Worm (Caenorhabditis elegans) whole organism, young adult: ENCODE results near the gene K06H7.8.

Source experiments
- B0035.1 ChIP-seq: sonication (generic microtip); optimal IDR thresholded peaks from 2 replicates; lab custom pipeline; 2016; ENCODE audit warnings: missing genetic modification characterization, mild to moderate bottlenecking, missing compliant biosample characterization, missing genotype, missing genetic modification reagents
- B0336.3 ChIP-seq: fragments of 200-800 bp; sonication (Bioruptor generic); IDR thresholded peaks from 2 replicates; pipeline ENCODE4 v1.3.6; 2022; ENCODE audit warnings: missing genetic modification characterization, missing compliant biosample characterization
- C06A6.2 ChIP-seq: fragments of 200-800 bp; sonication (Bioruptor generic); conservative IDR thresholded peaks from 2 replicates; pipeline ENCODE4 v1.3.6; 2022; ENCODE audit warnings: missing genetic modification characterization, missing compliant biosample characterization
- F22D6.2 ChIP-seq: sonication (generic microtip); optimal IDR thresholded peaks from 2 replicates; lab custom pipeline; 2016; ENCODE audit warnings: mild to moderate bottlenecking, missing genetic modification characterization, missing compliant biosample characterization
- F33H1.4 ChIP-seq: fragments of 200-800 bp; sonication (Bioruptor generic); IDR thresholded peaks from 2 replicates; pipeline ENCODE4 v1.3.6; 2022; ENCODE audit warnings: missing genetic modification reagents, missing genetic modification characterization, missing compliant biosample characterization
- F37B4.10 ChIP-seq: fragments of 200-800 bp; sonication (Bioruptor generic); IDR thresholded peaks from 2 replicates; pipeline ENCODE4 v1.3.6; 2022; ENCODE audit warnings: missing genetic modification characterization, missing compliant biosample characterization
- F52B5.7 ChIP-seq: sonication (generic microtip); optimal IDR thresholded peaks from 2 replicates; lab custom pipeline; 2016; ENCODE audit warnings: mild to moderate bottlenecking, missing genetic modification characterization, missing compliant biosample characterization
- F57A8.1 ChIP-seq: fragments of 200-800 bp; sonication (Bioruptor generic); optimal IDR thresholded peaks from 2 replicates; lab custom pipeline; 2018; ENCODE audit warnings: mild to moderate bottlenecking, missing genetic modification characterization, moderate library complexity, missing compliant biosample characterization
- F57C9.4 ChIP-seq: sonication (generic microtip); optimal IDR thresholded peaks from 2 replicates; lab custom pipeline; 2017; ENCODE audit warnings: mild to moderate bottlenecking, missing genetic modification characterization, missing compliant biosample characterization
- K11D2.4 ChIP-seq: fragments of 200-800 bp; sonication (Bioruptor generic); IDR thresholded peaks from 2 replicates; pipeline ENCODE4 v1.3.6; 2022; ENCODE audit warnings: missing genetic modification reagents, missing genetic modification characterization, missing compliant biosample characterization
- K12H6.12 ChIP-seq: fragments of 200-800 bp; sonication (Bioruptor generic); optimal IDR thresholded peaks from 2 replicates; lab custom pipeline; 2018; ENCODE audit warnings: mild to moderate bottlenecking, missing genetic modification characterization, missing compliant biosample characterization
- T26A5.8 ChIP-seq: sonication (generic microtip); optimal IDR thresholded peaks from 2 replicates; lab custom pipeline; 2016; ENCODE audit warnings: missing genetic modification characterization, missing compliant biosample characterization
- ZK185.1 ChIP-seq: sonication (generic microtip); optimal IDR thresholded peaks from 2 replicates; lab custom pipeline; 2016; ENCODE audit warnings: mild to moderate bottlenecking, missing genetic modification characterization, missing compliant biosample characterization; ENCODE audit not compliant: poor library complexity, severe bottlenecking
- akir-1 ChIP-seq: fragments of 200-800 bp; sonication (Bioruptor generic); optimal IDR thresholded peaks from 2 replicates; lab custom pipeline; 2018; ENCODE audit warnings: mild to moderate bottlenecking, missing genetic modification characterization, moderate library complexity, missing compliant biosample characterization
- aptf-2 ChIP-seq: fragments of 200-800 bp; sonication (Bioruptor generic); conservative IDR thresholded peaks from 2 replicates; pipeline ENCODE4 v1.3.6; 2022; ENCODE audit warnings: missing genetic modification reagents, missing genetic modification characterization, missing compliant biosample characterization
- attf-5 ChIP-seq: fragments of 200-800 bp; sonication (Bioruptor generic); optimal IDR thresholded peaks from 2 replicates; lab custom pipeline; 2018; ENCODE audit warnings: mild to moderate bottlenecking, missing genetic modification characterization, missing compliant biosample characterization
- attf-6 ChIP-seq: fragments of 200-800 bp; sonication (Bioruptor generic); IDR thresholded peaks from 2 replicates; pipeline ENCODE4 v1.3.6; 2022; ENCODE audit warnings: missing genetic modification reagents, missing genetic modification characterization, missing compliant biosample characterization
- cebp-1 ChIP-seq, 2 experiments: fragments of 200-800 bp in 1 of 2; sonication (Bioruptor generic) in 1 of 2; sonication (generic microtip) in 1 of 2; IDR thresholded peaks in 1 of 2; optimal IDR thresholded peaks in 1 of 2; 2 replicates each; pipeline versions ENCODE4 v1.3.6 to Lab custom; 2017 to 2022; ENCODE audit warnings: missing compliant biosample characterization in 2 of 2, missing genetic modification characterization in 2 of 2, mild to moderate bottlenecking in 1 of 2, missing genetic modification reagents in 1 of 2, moderate library complexity in 1 of 2
- ceh-58 ChIP-seq: fragments of 200-800 bp; sonication (Bioruptor generic); IDR thresholded peaks from 2 replicates; pipeline ENCODE4 v1.3.6; 2022; ENCODE audit warnings: missing genetic modification characterization, missing compliant biosample characterization
- dpl-1 ChIP-seq: fragments of 150-350 bp; optimal IDR thresholded peaks from 2 replicates; lab custom pipeline; 2014; ENCODE audit warnings: missing biosample characterization, missing genetic modification reagents, missing genetic modification characterization
- egl-18 ChIP-seq: fragments of 200-800 bp; sonication (Bioruptor generic); IDR thresholded peaks from 2 replicates; pipeline ENCODE4 v1.3.6; 2022; ENCODE audit warnings: missing genetic modification reagents, missing genetic modification characterization, missing compliant biosample characterization
- egl-44 ChIP-seq: fragments of 200-800 bp; sonication (Bioruptor generic); IDR thresholded peaks from 2 replicates; pipeline ENCODE4 v1.3.6; 2022; ENCODE audit warnings: missing genetic modification reagents, missing genetic modification characterization, missing compliant biosample characterization
- him-1 ChIP-seq: sonication (generic microtip); optimal IDR thresholded peaks from 2 replicates; lab custom pipeline; 2016; ENCODE audit warnings: missing genotype, missing genetic modification reagents, missing genetic modification characterization, missing compliant biosample characterization
- hlh-26 ChIP-seq: fragments of 200-800 bp; sonication (Bioruptor generic); conservative IDR thresholded peaks from 2 replicates; pipeline ENCODE4 v1.3.6; 2022; ENCODE audit warnings: missing genetic modification reagents, missing genetic modification characterization, missing compliant biosample characterization
- hmg-1.2 ChIP-seq: fragments of 200-800 bp; sonication (Bioruptor generic); IDR thresholded peaks from 2 replicates; pipeline ENCODE4 v1.3.6; 2022; ENCODE audit warnings: missing genetic modification reagents, missing genetic modification characterization, missing compliant biosample characterization
- let-526 ChIP-seq: fragments of 200-800 bp; sonication (Bioruptor generic); IDR thresholded peaks from 2 replicates; pipeline ENCODE4 v1.3.6; 2022; ENCODE audit warnings: missing genetic modification reagents, missing genetic modification characterization, missing compliant biosample characterization
- lin-54 ChIP-seq: fragments of 200-800 bp; sonication (Bioruptor generic); optimal IDR thresholded peaks from 2 replicates; lab custom pipeline; 2018; ENCODE audit warnings: mild to moderate bottlenecking, missing genetic modification characterization, missing compliant biosample characterization
- lsl-1 ChIP-seq: fragments of 200-800 bp; sonication (Bioruptor generic); optimal IDR thresholded peaks from 2 replicates; lab custom pipeline; 2018; ENCODE audit warnings: mild to moderate bottlenecking, missing genetic modification characterization, moderate library complexity, missing compliant biosample characterization
- mes-4 ChIP-seq: sonication (generic microtip); optimal IDR thresholded peaks from 2 replicates; lab custom pipeline; 2016; ENCODE audit warnings: missing genotype, missing genetic modification characterization, missing compliant biosample characterization
- nfya-1 ChIP-seq: sonication (generic microtip); optimal IDR thresholded peaks from 2 replicates; lab custom pipeline; 2017; ENCODE audit warnings: antibody characterized with exemption, missing compliant biosample characterization, missing genetic modification characterization, borderline replicate concordance; ENCODE audit not compliant: insufficient read depth
- nfya-2 ChIP-seq: fragments of 200-800 bp; sonication (Bioruptor generic); IDR thresholded peaks from 2 replicates; pipeline ENCODE4 v1.3.6; 2022; ENCODE audit warnings: missing genetic modification reagents, missing genetic modification characterization, missing compliant biosample characterization
- nhr-80 ChIP-seq: sonication (generic microtip); optimal IDR thresholded peaks from 2 replicates; lab custom pipeline; 2016; ENCODE audit warnings: missing genetic modification characterization, missing compliant biosample characterization
- nhr-90 ChIP-seq: sonication (generic microtip); optimal IDR thresholded peaks from 2 replicates; lab custom pipeline; 2016; ENCODE audit warnings: missing genotype, mild to moderate bottlenecking, missing genetic modification characterization, missing compliant biosample characterization
- pha-4 ChIP-seq: fragments of 150-350 bp; sonication (generic microtip); optimal IDR thresholded peaks from 2 replicates; lab custom pipeline; 2014; ENCODE audit warnings: missing biosample characterization, missing genetic modification reagents, missing genetic modification characterization
- rcor-1 ChIP-seq: fragments of 200-800 bp; sonication (Bioruptor generic); IDR thresholded peaks from 2 replicates; pipeline ENCODE4 v1.3.6; 2022; ENCODE audit warnings: missing genetic modification reagents, missing genetic modification characterization, missing compliant biosample characterization
- sdz-38 ChIP-seq: sonication (generic microtip); optimal IDR thresholded peaks from 2 replicates; lab custom pipeline; 2016; ENCODE audit warnings: missing genotype, missing genetic modification characterization, missing compliant biosample characterization
- snpc-1.1 ChIP-seq: sonication (generic microtip); optimal IDR thresholded peaks from 2 replicates; lab custom pipeline; 2017; ENCODE audit warnings: missing genetic modification characterization, mild to moderate bottlenecking, missing compliant biosample characterization, antibody characterized with exemption, moderate library complexity, missing genotype, missing genetic modification reagents; ENCODE audit not compliant: insufficient read depth
- snpc-4 ChIP-seq, 5 experiments: fragments of 150-350 bp in 1 of 5; sonication (generic microtip) in 4 of 5; optimal IDR thresholded peaks; 2 replicates each; lab custom pipeline; 2014 to 2018; ENCODE audit warnings: missing genetic modification characterization in 5 of 5, missing biosample characterization in 3 of 5, antibody characterized with exemption in 2 of 5, mild to moderate bottlenecking in 2 of 5, missing compliant biosample characterization in 2 of 5, missing genotype in 2 of 5, moderate library complexity in 2 of 5, missing genetic modification reagents in 1 of 5
- tbx-9 ChIP-seq: sonication (generic microtip); optimal IDR thresholded peaks from 2 replicates; lab custom pipeline; 2016; ENCODE audit warnings: borderline replicate concordance, missing genetic modification characterization, inconsistent platforms, missing compliant biosample characterization
- zfh-2 ChIP-seq: fragments of 200-800 bp; sonication (Bioruptor generic); conservative IDR thresholded peaks from 2 replicates; pipeline ENCODE4 v1.3.6; 2022; ENCODE audit warnings: missing genetic modification reagents, missing genetic modification characterization, missing compliant biosample characterization
- zim-3 ChIP-seq: sonication (generic microtip); optimal IDR thresholded peaks from 2 replicates; lab custom pipeline; 2017; ENCODE audit warnings: mild to moderate bottlenecking, missing genetic modification characterization, moderate library complexity, missing compliant biosample characterization
- ztf-26 ChIP-seq: sonication (generic microtip); optimal IDR thresholded peaks from 2 replicates; lab custom pipeline; 2017; ENCODE audit warnings: missing genetic modification characterization, missing compliant biosample characterization
- ztf-6 ChIP-seq: fragments of 200-800 bp; sonication (Bioruptor generic); IDR thresholded peaks from 2 replicates; pipeline ENCODE4 v1.3.6; 2022; ENCODE audit warnings: missing genetic modification reagents, missing genetic modification characterization, missing compliant biosample characterization

The K06H7.8 gene

DNA sequence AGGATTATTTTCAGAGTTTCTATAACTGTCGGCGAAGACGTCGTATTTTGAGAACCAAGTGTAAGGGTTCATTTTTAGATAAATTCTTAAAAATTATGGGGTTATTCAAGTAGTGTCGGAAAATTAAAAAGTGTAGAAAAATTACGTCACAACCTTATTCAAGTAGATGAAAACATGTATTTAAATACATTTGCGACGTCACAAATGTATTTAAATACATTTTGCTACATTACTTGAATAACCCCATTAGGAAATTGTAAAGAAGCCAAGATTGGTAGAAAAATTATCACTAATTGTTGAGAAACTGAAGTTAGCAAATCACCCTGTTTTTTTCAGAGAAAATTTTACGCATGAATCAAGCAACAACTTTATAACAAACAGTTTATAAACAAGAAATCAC lies 31.2 kb upstream of the K06H7.8 start (continued):
- TF ChIP-seq aptf-2 (GFP tag; lab: Robert Waterston, UW) (no peak), egl-44 (GFP tag; lab: Robert Waterston, UW) (no peak), B0035.1 (tag; lab: Kevin White, UChicago) (no peak), ceh-58 (GFP tag; lab: Robert Waterston, UW) (0 out of 2 replicates have a peak, but pooled peaks have one; percentile 67), ZK185.1 (tag; lab: Kevin White, UChicago) (no peak), F22D6.2 (tag; lab: Kevin White, UChicago) (no peak), B0336.3 (GFP tag; lab: Robert Waterston, UW) (peak; percentile 64; the same call in 1 of the 2 replicates), rcor-1 (peak; percentile 68; the same call in 1 of the 2 replicates), let-526 (GFP tag; lab: Robert Waterston, UW) (no peak), egl-18 (GFP tag; lab: Robert Waterston, UW) (no peak), F37B4.10 (GFP tag; lab: Robert Waterston, UW) (no peak), hlh-26 (GFP tag; lab: Robert Waterston, UW) (no peak), nhr-80 (tag; lab: Kevin White, UChicago) (no peak), dpl-1 (GFP tag; lab: Kevin White, UChicago) (no peak), F57A8.1 (GFP tag; lab: Kevin White, UChicago) (no peak), K12H6.12 (tag; lab: Kevin White, UChicago) (no peak), nfya-1 (tag; lab: Kevin White, UChicago) (no peak), pha-4 (no peak), F33H1.4 (GFP tag; lab: Robert Waterston, UW) (peak; percentile 57), zim-3 (tag; lab: Kevin White, UChicago) (no peak), lin-54 (GFP tag; lab: Kevin White, UChicago) (peak; percentile 37), F57C9.4 (no peak), snpc-4 (GFP tag; optimal IDR thresholded peaks at IDR 0.05; lab: Kevin White, UChicago) (no peak), snpc-4 (tag; optimal IDR thresholded peaks at IDR 0.05; lab: Kevin White, UChicago) (peak in 2 of 4 experiments; percentile 8 to 29), nhr-90 (no peak), lsl-1 (GFP tag; lab: Kevin White, UChicago) (no peak), sdz-38 (no peak), tbx-9 (tag; lab: Kevin White, UChicago) (no peak), nfya-2 (GFP tag; lab: Robert Waterston, UW) (0 out of 2 replicates have a peak, but pooled peaks have one; percentile 12), T26A5.8 (tag; lab: Kevin White, UChicago) (no peak)

- TF ChIP-seq ztf-6 = no peak
- no peak for TF ChIP-seq F52B5.7 (tag; lab: Kevin White, UChicago)
- no peak for TF ChIP-seq snpc-4 (GFP tag; optimal IDR thresholded peaks at IDR 0.05; lab: Kevin White, UChicago)
- no peak for TF ChIP-seq snpc-4 (tag; optimal IDR thresholded peaks at IDR 0.05; lab: Kevin White, UChicago)
- no peak for TF ChIP-seq ztf-26 (tag; lab: Kevin White, UChicago)
- no peak for TF ChIP-seq egl-18 (GFP tag; lab: Robert Waterston, UW)
- no peak for TF ChIP-seq snpc-1.1 (tag; lab: Kevin White, UChicago)
- TF ChIP-seq K11D2.4 (GFP tag; lab: Robert Waterston, UW) = 0 out of 2 replicates have a peak, but pooled peaks have one; percentile 24
- peak; percentile 49 for TF ChIP-seq nhr-80 (tag; lab: Kevin White, UChicago)
- TF ChIP-seq attf-6 (GFP tag; lab: Robert Waterston, UW) = no peak
- TF ChIP-seq rcor-1 = no peak
- TF ChIP-seq dpl-1 (GFP tag; lab: Kevin White, UChicago) = no peak
- TF ChIP-seq zfh-2 (GFP tag; lab: Robert Waterston, UW) = peak; percentile 77
- peak; percentile 68; the same call in 1 of the 2 replicates for TF ChIP-seq hmg-1.2 (GFP tag; lab: Robert Waterston, UW)
- no peak for TF ChIP-seq C06A6.2 (GFP tag; lab: Robert Waterston, UW)
- TF ChIP-seq B0336.3 (GFP tag; lab: Robert Waterston, UW) = no peak
- TF ChIP-seq cebp-1 (GFP tag; IDR thresholded peaks at IDR 0.05; lab: Robert Waterston, UW) = no peak
- peak; percentile 18 for TF ChIP-seq cebp-1 (tag; optimal IDR thresholded peaks at IDR 0.05; lab: Kevin White, UChicago)
- no peak for TF ChIP-seq akir-1 (GFP tag; lab: Kevin White, UChicago)
- TF ChIP-seq attf-5 (GFP tag; lab: Kevin White, UChicago) = peak; percentile 25
- TF ChIP-seq him-1 (tag; lab: Kevin White, UChicago) = peak; percentile 37
- no peak for TF ChIP-seq mes-4
These were observed 29.0 kb upstream of the K06H7.8 start for ce11 chrIII:8126978-8127377.
